Fruit fly (Drosophila melanogaster): ENCODE measurements around the gene SLC5A11.

Gene SLC5A11

DNA sequence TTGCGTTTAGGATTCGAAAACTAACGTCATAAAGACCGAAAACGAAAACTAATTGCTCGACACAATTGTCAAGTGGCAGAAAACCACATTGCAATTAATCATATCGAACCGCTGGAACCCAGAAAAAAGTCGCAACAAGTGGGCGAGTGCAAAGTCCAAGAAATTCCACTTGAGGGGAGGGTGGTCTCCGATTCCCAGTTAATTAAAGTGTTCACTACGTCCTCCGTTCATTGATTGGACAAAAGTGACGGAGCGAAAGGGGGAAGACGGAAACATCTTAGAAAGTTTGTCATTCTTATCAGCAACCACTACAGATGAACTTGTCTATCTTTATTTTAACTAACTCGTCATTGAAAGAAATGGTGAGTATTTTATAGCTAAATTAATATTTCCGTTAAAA lies 2.4 kb downstream of the SLC5A11 start:
- no peak for TF ChIP-seq Myc (optimal IDR thresholded peaks at IDR 0.05)
- no peak for TF ChIP-seq Dif (GFP tag; optimal IDR thresholded peaks at IDR 0.05; ENCODE audit: partially characterized antibody)
- peak; percentile 10 for TF ChIP-seq Hnf4 (GFP tag; optimal IDR thresholded peaks at IDR 0.05)

DNA sequence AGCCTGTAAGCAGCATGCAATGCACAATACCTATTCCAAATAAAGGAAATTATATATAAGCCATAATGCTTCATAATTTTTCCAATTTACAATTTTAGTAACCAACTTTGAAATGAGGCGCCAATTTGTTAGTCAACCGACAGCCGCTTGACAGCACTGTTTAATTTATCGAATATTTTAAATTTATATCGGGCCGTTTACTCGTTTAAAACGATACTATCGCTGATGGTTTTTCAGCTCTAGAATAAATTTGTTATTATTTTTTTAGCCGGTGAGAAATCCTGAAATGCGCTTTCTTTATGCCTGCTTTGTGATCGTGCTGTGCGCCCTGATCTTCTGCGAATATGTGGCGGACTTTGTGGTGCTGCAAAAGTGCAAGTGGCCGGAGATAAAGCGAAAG lies 6.2 kb downstream of the SLC5A11 start, which contains the start of gene PGAP5:
Gene PGAP5 (plus strand): TSS at position 126 of the 400 bp plus-strand sequence.
- TF ChIP-seq Hr78 (GFP tag; optimal IDR thresholded peaks at IDR 0.05) = no peak
- no peak for TF ChIP-seq woc (GFP tag; optimal IDR thresholded peaks at IDR 0.05)
- TF ChIP-seq br (GFP tag; optimal IDR thresholded peaks at IDR 0.05) = peak; percentile 39
- no peak for TF ChIP-seq foxo (GFP tag; optimal IDR thresholded peaks at IDR 0.05)
- peak; percentile 13 for TF ChIP-seq dsf (GFP tag; optimal IDR thresholded peaks at IDR 0.05; ENCODE audit: borderline replicate concordance)
- TF ChIP-seq dl (GFP tag; optimal IDR thresholded peaks at IDR 0.05; ENCODE audit: insufficient read depth in 1 of 2, partially characterized antibody in 2 of 2) = no peak
- no peak for TF ChIP-seq N (GFP tag; optimal IDR thresholded peaks at IDR 0.05)
- no peak for TF ChIP-seq HLH106 (tag; optimal IDR thresholded peaks at IDR 0.05)
- no peak for TF ChIP-seq usp (GFP tag; optimal IDR thresholded peaks at IDR 0.05)
- TF ChIP-seq tai (GFP tag; optimal IDR thresholded peaks at IDR 0.05) = no peak
- TF ChIP-seq Hnf4 (GFP tag; optimal IDR thresholded peaks at IDR 0.05) = peak; percentile 77
- peak; percentile 10 for TF ChIP-seq Hr83 (GFP tag; optimal IDR thresholded peaks at IDR 0.05; ENCODE audit: poor library complexity, severe bottlenecking)
- no peak for TF ChIP-seq pan (optimal IDR thresholded peaks at IDR 0.05)
- TF ChIP-seq Dfd (GFP tag; optimal IDR thresholded peaks at IDR 0.05) = no peak
- TF ChIP-seq lola (GFP tag; optimal IDR thresholded peaks at IDR 0.05) = no peak
- no peak for TF ChIP-seq jim (GFP tag; optimal IDR thresholded peaks at IDR 0.05)
- no peak for TF ChIP-seq CrebA (GFP tag; optimal IDR thresholded peaks at IDR 0.05; ENCODE audit: borderline replicate concordance)
- TF ChIP-seq Rel (GFP tag; optimal IDR thresholded peaks at IDR 0.05) = no peak
- no peak for TF ChIP-seq Rel (tag; optimal IDR thresholded peaks at IDR 0.05)
- TF ChIP-seq Vsx2 (GFP tag; optimal IDR thresholded peaks at IDR 0.05; ENCODE audit: partially characterized antibody) = no peak
- no peak for TF ChIP-seq Dif (GFP tag; optimal IDR thresholded peaks at IDR 0.05; ENCODE audit: partially characterized antibody)
- TF ChIP-seq fru (GFP tag; optimal IDR thresholded peaks at IDR 0.05) = no peak
- TF ChIP-seq sage (GFP tag; optimal IDR thresholded peaks at IDR 0.05) = no peak
- no peak for TF ChIP-seq CG9705 (GFP tag; optimal IDR thresholded peaks at IDR 0.05)
- no peak for TF ChIP-seq dmrt93B (GFP tag; optimal IDR thresholded peaks at IDR 0.05)
- TF ChIP-seq Jra (GFP tag; optimal IDR thresholded peaks at IDR 0.05) = peak; percentile 3
- no peak for TF ChIP-seq brk (GFP tag; optimal IDR thresholded peaks at IDR 0.05)
- TF ChIP-seq CG32264 (GFP tag; optimal IDR thresholded peaks at IDR 0.05) = no peak
- TF ChIP-seq rgr (GFP tag; optimal IDR thresholded peaks at IDR 0.05) = no peak
- peak; percentile 12 for TF ChIP-seq sv (GFP tag; optimal IDR thresholded peaks at IDR 0.05)
- TF ChIP-seq psq (GFP tag; optimal IDR thresholded peaks at IDR 0.05) = no peak
- no peak for TF ChIP-seq Sp1 (GFP tag; optimal IDR thresholded peaks at IDR 0.05)

DNA sequence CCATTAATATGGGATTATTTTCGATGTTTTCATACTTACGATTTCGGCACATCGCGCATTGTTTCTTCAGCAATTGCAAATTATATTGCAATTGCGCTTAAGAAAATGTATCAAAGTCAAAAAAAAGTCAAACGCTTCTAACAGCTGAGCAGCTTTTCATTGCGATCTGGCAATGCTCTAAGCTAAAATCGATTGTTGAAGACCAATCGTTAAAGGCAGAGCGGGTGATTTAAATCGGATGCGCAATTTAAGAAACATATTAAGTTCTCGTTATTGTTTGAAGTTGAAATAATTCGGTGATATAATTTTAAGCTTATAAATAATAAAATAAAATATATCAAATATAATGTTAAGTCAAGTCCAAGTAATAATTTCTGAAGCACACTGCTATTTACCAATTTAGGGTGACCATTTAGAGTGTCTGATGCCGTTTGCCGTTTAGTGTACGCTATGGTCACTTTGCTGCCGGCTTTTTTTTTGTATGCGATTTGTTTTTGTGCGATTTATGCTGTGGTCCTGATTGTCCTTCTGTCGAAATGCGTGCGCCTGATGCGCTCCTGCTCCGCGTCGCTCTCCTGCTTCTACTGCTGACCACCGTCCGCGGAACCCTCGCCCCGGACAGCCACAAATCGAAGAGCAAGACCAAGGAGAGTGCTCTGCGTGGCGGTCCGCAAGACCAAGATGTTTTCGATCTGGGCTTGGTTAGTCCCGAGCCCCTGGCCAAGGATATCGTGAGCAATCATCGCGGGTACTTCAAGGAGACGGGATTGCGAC lies 8.0 kb downstream of the SLC5A11 start, which contains the start of the genes CG8475 and CG8460:
Gene CG8475 (minus strand): TSS at position 162 of the 774 bp plus-strand sequence.
Gene CG8460 (plus strand): TSS at position 437 of the 774 bp plus-strand sequence.
- TF ChIP-seq brk (GFP tag; optimal IDR thresholded peaks at IDR 0.05) (no peak), psq (GFP tag; optimal IDR thresholded peaks at IDR 0.05) (no peak), HLH106 (tag; optimal IDR thresholded peaks at IDR 0.05) (no peak), CG9705 (GFP tag; optimal IDR thresholded peaks at IDR 0.05) (no peak), pan (optimal IDR thresholded peaks at IDR 0.05) (no peak), foxo (GFP tag; optimal IDR thresholded peaks at IDR 0.05) (no peak), Hr83 (GFP tag; optimal IDR thresholded peaks at IDR 0.05; ENCODE audit: poor library complexity, severe bottlenecking) (no peak), rgr (GFP tag; optimal IDR thresholded peaks at IDR 0.05) (no peak), lola (GFP tag; optimal IDR thresholded peaks at IDR 0.05) (no peak), dmrt93B (GFP tag; optimal IDR thresholded peaks at IDR 0.05) (no peak), Sp1 (GFP tag; optimal IDR thresholded peaks at IDR 0.05) (no peak), Hnf4 (GFP tag; optimal IDR thresholded peaks at IDR 0.05) (no peak), Myc (optimal IDR thresholded peaks at IDR 0.05) (no peak), woc (GFP tag; optimal IDR thresholded peaks at IDR 0.05) (no peak)

Measured in whole organism, wandering third instar larva.